Worm (Caenorhabditis elegans): ENCODE measurements around the gene dmsr-8.

DNA sequence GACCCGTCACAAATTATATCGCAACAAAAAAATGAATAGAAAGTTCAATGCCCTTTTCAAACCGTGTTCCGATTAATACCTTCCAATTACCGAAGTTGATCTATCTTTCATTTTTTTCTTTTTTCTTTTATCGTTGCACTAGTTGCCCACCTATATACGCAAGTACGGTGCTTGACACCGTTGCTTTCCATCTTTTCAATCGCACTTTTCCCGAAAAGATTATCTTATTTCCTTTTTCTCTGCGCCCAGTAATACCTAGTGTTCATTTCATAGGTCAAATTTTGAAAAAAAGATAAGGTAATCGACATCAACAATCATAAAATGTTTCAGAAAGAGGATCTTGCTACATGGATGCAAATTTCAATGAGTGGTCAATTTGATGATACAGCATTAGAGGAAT lies 15.4 kb upstream of the dmsr-8 start:
- TF ChIP-seq ref-1 (GFP tag; conservative IDR thresholded peaks at IDR 0.05): no peak
- TF ChIP-seq T22C8.4 (GFP tag; IDR thresholded peaks at IDR 0.05): no peak
- TF ChIP-seq klf-2 (GFP tag; conservative IDR thresholded peaks at IDR 0.05): no peak
- TF ChIP-seq ztf-23 (GFP tag; IDR thresholded peaks at IDR 0.05): no peak

All from whole organism, midembryonic.